Fruit fly (Drosophila melanogaster) whole organism, prepupa: ENCODE results near the gene CG5715.

ENCODE experiments used
- CG6163 ChIP-seq: fragments of 200-800 bp; sonication (Bioruptor generic); IDR thresholded peaks from 3 replicates; pipeline ENCODE4 v1.3.6; 2022; ENCODE audit warnings: missing biosample characterization, missing genetic modification characterization
- CG6854 ChIP-seq: fragments of 200-800 bp; sonication (Bioruptor generic); optimal IDR thresholded peaks from 2 replicates; lab custom pipeline; 2017; ENCODE audit warnings: missing biosample characterization, mild to moderate bottlenecking, missing genetic modification characterization
- Gug ChIP-seq: fragments of 200-800 bp; sonication (Bioruptor generic); IDR thresholded peaks from 2 replicates; pipeline ENCODE4 v1.3.6; 2022; ENCODE audit warnings: missing biosample characterization, missing genetic modification characterization
- Hr38 ChIP-seq: sonication (Bioruptor generic); optimal IDR thresholded peaks from 2 replicates; lab custom pipeline; 2016; ENCODE audit warnings: missing biosample characterization, missing genetic modification characterization
- Hr4 ChIP-seq: fragments of 200-800 bp; sonication (Bioruptor generic); optimal IDR thresholded peaks from 3 replicates; lab custom pipeline; 2016; ENCODE audit warnings: missing biosample characterization, missing genetic modification characterization
- Met ChIP-seq: fragments of 200-800 bp; sonication (Bioruptor generic); optimal IDR thresholded peaks from 3 replicates; lab custom pipeline; 2016; ENCODE audit warnings: missing biosample characterization, missing genetic modification characterization
- Sox14 ChIP-seq: fragments of 200-800 bp; sonication (Bioruptor generic); optimal IDR thresholded peaks from 3 replicates; lab custom pipeline; 2016; ENCODE audit warnings: missing biosample characterization, missing genetic modification characterization
- Sox15 ChIP-seq: fragments of 200-800 bp; sonication (Bioruptor generic); optimal IDR thresholded peaks from 3 replicates; lab custom pipeline; 2016; ENCODE audit warnings: missing biosample characterization, missing genetic modification characterization
- svp ChIP-seq: fragments of 200-800 bp; sonication (Bioruptor generic); peaks from one replicate; lab custom pipeline; 2016; ENCODE audit warnings: missing biosample characterization, missing genetic modification characterization

DNA sequence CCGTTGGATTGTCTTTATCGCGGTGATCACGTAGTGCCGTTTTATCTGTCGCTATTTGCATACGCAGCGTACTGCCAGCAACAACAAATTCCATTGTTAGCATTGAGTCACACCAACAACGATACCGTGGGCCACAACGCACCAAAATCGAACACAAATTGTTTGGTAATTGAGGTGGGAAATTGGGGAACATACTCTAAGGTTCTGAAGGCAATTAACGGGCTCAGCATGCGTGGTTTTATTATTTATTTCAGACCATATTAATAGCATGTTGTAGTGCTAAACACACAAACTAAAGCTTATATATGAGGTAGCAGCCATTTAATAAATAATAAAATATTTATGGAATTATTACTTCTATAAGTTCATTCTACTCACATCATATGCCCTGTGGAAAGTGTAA, 4.3 kb upstream of the CG5715 start:
- TF ChIP-seq Sox14 (GFP tag; lab: Kevin White, UChicago): peak; percentile 34
- no peak for TF ChIP-seq Hr38 (GFP tag; lab: Kevin White, UChicago)
- no peak; the same call in 2 of the 3 replicates for TF ChIP-seq CG6163 (GFP tag; lab: Robert Waterston, UW)
- TF ChIP-seq Sox15 (GFP tag; lab: Kevin White, UChicago): no peak
- no peak for TF ChIP-seq CG6854 (GFP tag; lab: Kevin White, UChicago)
- TF ChIP-seq svp (GFP tag; lab: Kevin White, UChicago): no peak
- peak; percentile 54 for TF ChIP-seq Met (GFP tag; lab: Kevin White, UChicago)
- peak; percentile 14 for TF ChIP-seq Hr4 (GFP tag; lab: Kevin White, UChicago)
- TF ChIP-seq Gug: no peak
